Fruit fly (Drosophila melanogaster) whole organism, wandering third instar larva: ENCODE measurements around the gene CG2258.

Source experiments
- Abd-B ChIP-seq: fragments of >200 bp; optimal IDR thresholded peaks from 2 replicates; lab custom pipeline; 2017; ENCODE audit warnings: missing biosample characterization, missing genetic modification characterization
- CG32264 ChIP-seq: fragments of 200-800 bp; sonication (Bioruptor generic); optimal IDR thresholded peaks from 2 replicates; lab custom pipeline; 2016; ENCODE audit warnings: missing biosample characterization, missing genetic modification characterization
- CG9705 ChIP-seq: fragments of 200-800 bp; sonication (Bioruptor generic); optimal IDR thresholded peaks from 2 replicates; lab custom pipeline; 2018; ENCODE audit warnings: missing biosample characterization, mild to moderate bottlenecking, missing genetic modification characterization
- CrebA ChIP-seq: fragments of 200-800 bp; sonication (Bioruptor generic); optimal IDR thresholded peaks from 2 replicates; lab custom pipeline; 2016; ENCODE audit warnings: missing biosample characterization, mild to moderate bottlenecking, missing genetic modification characterization, borderline replicate concordance
- Dfd ChIP-seq: fragments of >200 bp; optimal IDR thresholded peaks from 2 replicates; lab custom pipeline; 2017; ENCODE audit warnings: missing biosample characterization, missing genetic modification characterization
- Dif ChIP-seq: fragments of 200-275, 200-300 bp; sonication (Bioruptor generic); optimal IDR thresholded peaks from 2 replicates; lab custom pipeline; 2018; ENCODE audit warnings: missing biosample characterization, missing genetic modification characterization; ENCODE audit not compliant: partially characterized antibody
- GATAd ChIP-seq: sonication (Bioruptor generic); optimal IDR thresholded peaks from 2 replicates; lab custom pipeline; 2016; ENCODE audit warnings: missing biosample characterization, missing genetic modification characterization
- HLH106 ChIP-seq: fragments of 200-800 bp; optimal IDR thresholded peaks from 3 replicates; lab custom pipeline; 2019; ENCODE audit warnings: missing biosample characterization, mild to moderate bottlenecking, missing genetic modification characterization, moderate library complexity
- Hnf4 ChIP-seq: fragments of 200-800 bp; sonication (Bioruptor generic); optimal IDR thresholded peaks from 2 replicates; lab custom pipeline; 2016; ENCODE audit warnings: missing biosample characterization, mild to moderate bottlenecking, missing genetic modification characterization
- Hr78 ChIP-seq: fragments of >200 bp; optimal IDR thresholded peaks from 2 replicates; lab custom pipeline; 2017; ENCODE audit warnings: missing biosample characterization, missing genetic modification characterization
- Hr83 ChIP-seq: fragments of 200-300 bp; sonication (Bioruptor generic); optimal IDR thresholded peaks from 2 replicates; lab custom pipeline; 2016; ENCODE audit warnings: missing biosample characterization, mild to moderate bottlenecking, missing genetic modification characterization, moderate library complexity; ENCODE audit not compliant: poor library complexity, severe bottlenecking
- Jra ChIP-seq: sonication (Bioruptor generic); optimal IDR thresholded peaks from 2 replicates; lab custom pipeline; 2016; ENCODE audit warnings: missing biosample characterization, missing genetic modification characterization
- Mio ChIP-seq: sonication (Bioruptor generic); optimal IDR thresholded peaks from 2 replicates; lab custom pipeline; 2016; ENCODE audit warnings: missing biosample characterization, missing genetic modification characterization
- Myc ChIP-seq: fragments of >200 bp; optimal IDR thresholded peaks from 2 replicates; lab custom pipeline; 2017
- N ChIP-seq: fragments of >200 bp; optimal IDR thresholded peaks from 2 replicates; lab custom pipeline; 2018; ENCODE audit warnings: missing biosample characterization, missing external identifiers, missing genetic modification characterization
- OdsH ChIP-seq: fragments of 200-800 bp; sonication (Bioruptor generic); optimal IDR thresholded peaks from 2 replicates; lab custom pipeline; 2016; ENCODE audit warnings: missing biosample characterization, mild to moderate bottlenecking, missing genetic modification characterization
- Rel ChIP-seq, 2 experiments: fragments of 200-800 bp; sonication (Bioruptor generic) in 1 of 2; optimal IDR thresholded peaks; 2 replicates in 1 of 2; 3 replicates in 1 of 2; lab custom pipeline; 2016 to 2019; ENCODE audit warnings: mild to moderate bottlenecking in 2 of 2, missing biosample characterization in 2 of 2, missing genetic modification characterization in 2 of 2, moderate library complexity in 1 of 2
- Sp1 ChIP-seq: fragments of 200-800 bp; sonication (Bioruptor generic); optimal IDR thresholded peaks from 3 replicates; lab custom pipeline; 2019; ENCODE audit warnings: missing biosample characterization, mild to moderate bottlenecking, missing genetic modification characterization, moderate library complexity
- Vsx2 ChIP-seq: fragments of 200-300, 225-300 bp; sonication (Bioruptor generic); optimal IDR thresholded peaks from 2 replicates; lab custom pipeline; 2018; ENCODE audit warnings: missing biosample characterization, missing genetic modification characterization; ENCODE audit not compliant: partially characterized antibody
- br ChIP-seq: fragments of 200-800 bp; sonication (Bioruptor generic); optimal IDR thresholded peaks from 2 replicates; lab custom pipeline; 2016; ENCODE audit warnings: missing biosample characterization, missing genetic modification characterization
- brk ChIP-seq: fragments of 200-800 bp; sonication (Bioruptor generic); optimal IDR thresholded peaks from 2 replicates; lab custom pipeline; 2016; ENCODE audit warnings: missing biosample characterization, mild to moderate bottlenecking, missing genetic modification characterization
- dl ChIP-seq, 2 experiments: fragments of 175-275, 200-275 bp in 1 of 2; fragments of 200-275 bp in 1 of 2; sonication (Bioruptor generic); optimal IDR thresholded peaks; lab custom pipeline; 2018; ENCODE audit warnings: mild to moderate bottlenecking in 2 of 2, missing biosample characterization in 2 of 2, missing genetic modification characterization in 2 of 2, moderate library complexity in 2 of 2; ENCODE audit not compliant: partially characterized antibody in 2 of 2, insufficient read depth in 1 of 2
- dmrt93B ChIP-seq: fragments of 200-800 bp; sonication (Bioruptor generic); optimal IDR thresholded peaks from 2 replicates; lab custom pipeline; 2018; ENCODE audit warnings: missing biosample characterization, mild to moderate bottlenecking, missing genetic modification characterization
- dsf ChIP-seq: sonication (Bioruptor generic); optimal IDR thresholded peaks from 2 replicates; lab custom pipeline; 2016; ENCODE audit warnings: missing biosample characterization, missing genetic modification characterization, borderline replicate concordance
- ey ChIP-seq: fragments of 200-800 bp; sonication (Bioruptor generic); optimal IDR thresholded peaks from 2 replicates; lab custom pipeline; 2016; ENCODE audit warnings: missing biosample characterization, missing genetic modification characterization
- foxo ChIP-seq, 2 experiments: fragments of 200-800 bp; sonication (Bioruptor generic); optimal IDR thresholded peaks; 2 replicates in 1 of 2; 3 replicates in 1 of 2; lab custom pipeline; 2016 to 2017; ENCODE audit warnings: missing biosample characterization in 2 of 2, missing genetic modification characterization in 2 of 2
- fru ChIP-seq: fragments of 200-800 bp; sonication (Bioruptor generic); optimal IDR thresholded peaks from 3 replicates; lab custom pipeline; 2016; ENCODE audit warnings: missing biosample characterization, mild to moderate bottlenecking, missing genetic modification characterization
- h ChIP-seq: fragments of 200-800 bp; sonication (Bioruptor generic); optimal IDR thresholded peaks from 3 replicates; lab custom pipeline; 2016; ENCODE audit warnings: missing biosample characterization, mild to moderate bottlenecking, missing genetic modification characterization
- jim ChIP-seq: fragments of 175-275, 200-325 bp; sonication (Bioruptor generic); optimal IDR thresholded peaks from 2 replicates; lab custom pipeline; 2016; ENCODE audit warnings: missing biosample characterization, mild to moderate bottlenecking, missing genetic modification characterization
- lola ChIP-seq: fragments of >200 bp; optimal IDR thresholded peaks from 2 replicates; lab custom pipeline; 2017; ENCODE audit warnings: missing biosample characterization, missing genetic modification characterization
- pan ChIP-seq: fragments of >200 bp; optimal IDR thresholded peaks from 2 replicates; lab custom pipeline; 2017
- psq ChIP-seq: fragments of 200-800 bp; sonication (Bioruptor generic); optimal IDR thresholded peaks from 3 replicates; lab custom pipeline; 2017; ENCODE audit warnings: missing biosample characterization, mild to moderate bottlenecking, missing genetic modification characterization, moderate library complexity
- rgr ChIP-seq: fragments of 200-800 bp; sonication (Bioruptor generic); optimal IDR thresholded peaks from 3 replicates; lab custom pipeline; 2016; ENCODE audit warnings: missing biosample characterization, mild to moderate bottlenecking, missing genetic modification characterization
- sage ChIP-seq: fragments of 200-800 bp; sonication (Bioruptor generic); optimal IDR thresholded peaks from 2 replicates; lab custom pipeline; 2016; ENCODE audit warnings: missing biosample characterization, mild to moderate bottlenecking, missing genetic modification characterization
- sv ChIP-seq: fragments of 200-800 bp; sonication (Bioruptor generic); optimal IDR thresholded peaks from 3 replicates; lab custom pipeline; 2016; ENCODE audit warnings: missing biosample characterization, missing genetic modification characterization
- tai ChIP-seq: sonication (Bioruptor generic); optimal IDR thresholded peaks from 2 replicates; lab custom pipeline; 2016; ENCODE audit warnings: missing biosample characterization, missing genetic modification characterization
- usp ChIP-seq: fragments of >200 bp; optimal IDR thresholded peaks from 2 replicates; lab custom pipeline; 2017; ENCODE audit warnings: missing biosample characterization, missing genetic modification characterization
- woc ChIP-seq: sonication (Bioruptor generic); optimal IDR thresholded peaks from 2 replicates; lab custom pipeline; 2016; ENCODE audit warnings: missing biosample characterization, mild to moderate bottlenecking, missing genetic modification characterization

CG2258 gene

DNA sequence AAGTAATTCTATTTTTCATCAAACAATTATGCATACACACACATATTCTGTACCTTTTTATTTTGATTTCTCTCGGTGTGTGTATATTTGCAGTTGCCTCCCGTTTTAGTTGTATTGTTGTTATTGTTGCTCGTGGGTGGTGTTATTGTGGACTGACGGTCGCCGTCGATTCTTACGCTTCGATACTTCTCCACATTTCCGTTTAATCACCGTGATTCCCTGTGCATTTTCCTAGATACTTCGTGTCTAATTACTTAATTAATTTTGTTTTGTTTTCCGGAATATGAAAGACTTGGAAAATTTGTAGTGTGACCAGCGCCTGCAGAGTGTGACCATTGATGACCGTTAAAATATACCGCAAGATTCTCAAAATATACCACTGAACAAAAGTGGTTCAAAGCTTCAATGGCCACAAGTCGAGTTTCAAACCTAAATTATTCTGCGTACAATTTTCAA is 8.1 kb downstream of the CG2258 start, which contains the start of gene UbcE2H:
TSS of gene UbcE2H (minus strand) at position 343 of the 456 bp plus-strand sequence.
- TF ChIP-seq fru (peak; percentile 16), Jra (no peak), HLH106 (tag; lab: Kevin White, UChicago) (no peak), psq (GFP tag; lab: Kevin White, UChicago) (no peak), tai (GFP tag; lab: Kevin White, UChicago) (no peak), Rel (GFP tag; optimal IDR thresholded peaks at IDR 0.05; lab: Kevin White, UChicago) (no peak), Rel (tag; optimal IDR thresholded peaks at IDR 0.05; lab: Kevin White, UChicago) (peak; percentile 3), br (GFP tag; lab: Kevin White, UChicago) (no peak), Abd-B (GFP tag; lab: Kevin White, UChicago) (no peak), Dif (GFP tag; lab: Kevin White, UChicago) (no peak), Hr78 (GFP tag; lab: Kevin White, UChicago) (no peak), woc (no peak), Vsx2 (no peak), CrebA (no peak), rgr (no peak), dmrt93B (GFP tag; lab: Kevin White, UChicago) (no peak), dsf (GFP tag; lab: Kevin White, UChicago) (no peak), Sp1 (no peak), Mio (no peak)

DNA sequence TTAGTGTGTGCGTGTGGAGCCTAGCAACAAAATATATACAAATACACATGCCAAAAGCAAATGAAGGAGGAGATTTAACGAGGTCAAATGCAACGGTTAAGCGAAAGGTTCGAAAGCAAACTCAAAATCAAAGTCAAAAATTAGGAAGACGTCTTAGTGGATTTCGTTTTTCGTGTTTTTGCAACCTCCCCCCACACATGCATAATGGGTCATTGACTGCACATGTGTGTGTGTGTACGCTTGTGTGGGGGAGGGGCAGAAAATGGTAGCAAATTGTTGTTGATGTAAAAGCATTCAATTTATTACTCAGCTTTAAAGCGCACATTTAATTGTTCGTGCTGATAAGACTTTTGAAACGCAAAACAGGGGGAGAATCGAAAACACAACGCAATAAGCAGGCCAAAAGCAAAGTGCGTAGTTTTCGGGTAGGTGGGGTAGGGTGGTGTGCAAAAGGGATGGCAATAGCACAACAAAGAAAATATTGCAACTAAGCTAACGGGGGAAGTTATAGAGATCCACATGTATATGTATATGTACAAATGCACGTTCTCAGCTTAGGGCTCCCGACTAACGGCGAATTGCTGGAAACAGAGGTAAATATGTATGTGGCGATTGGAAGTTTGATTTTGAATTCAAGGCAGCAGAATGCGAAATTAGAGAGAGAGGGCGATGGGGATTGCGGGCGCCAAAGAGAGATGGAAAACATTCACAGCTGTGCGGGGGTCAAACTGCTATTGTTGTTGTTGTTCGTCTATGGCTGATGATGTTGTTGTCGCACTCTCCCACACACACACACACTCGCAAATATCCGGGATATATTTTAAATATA is 8.8 kb downstream of the CG2258 start:
- TF ChIP-seq tai (GFP tag; lab: Kevin White, UChicago) (peak; percentile 20), Rel (GFP tag; optimal IDR thresholded peaks at IDR 0.05; lab: Kevin White, UChicago) (no peak), Rel (tag; optimal IDR thresholded peaks at IDR 0.05; lab: Kevin White, UChicago) (peak; percentile 89), rgr (no peak)

DNA sequence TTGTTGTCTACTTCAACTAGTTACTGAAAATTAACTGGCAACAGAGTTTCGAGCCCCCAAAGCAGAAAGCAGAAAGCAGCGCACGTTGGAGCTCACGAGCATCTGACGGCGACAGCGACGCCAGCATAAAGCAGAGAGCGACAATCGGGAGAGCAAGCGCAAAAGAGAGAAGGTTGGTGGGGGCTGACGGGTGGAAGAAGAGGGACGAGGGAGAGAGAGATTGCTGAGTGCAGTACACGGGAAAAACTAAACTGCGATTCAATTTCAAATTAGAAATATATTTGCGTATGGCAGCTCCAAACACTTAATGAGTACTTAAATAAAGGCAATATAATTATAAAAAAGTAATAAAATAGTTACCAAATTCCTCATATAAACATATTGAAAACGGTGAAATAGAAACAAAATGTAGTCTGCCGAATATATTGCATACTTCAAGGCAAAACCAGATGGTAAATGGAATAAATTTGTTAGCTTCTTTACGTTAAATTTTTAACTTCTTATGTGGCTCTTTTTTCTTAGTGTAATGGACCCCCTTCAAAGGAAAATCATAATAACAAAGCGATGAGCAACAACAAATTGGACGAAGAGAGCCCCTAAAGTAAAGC is 9.7 kb downstream of the CG2258 start:
- TF ChIP-seq dl (GFP tag; optimal IDR thresholded peaks at IDR 0.05; lab: Kevin White, UChicago; ENCODE audit: insufficient read depth in 1 of 2, partially characterized antibody in 2 of 2), result peak; percentile 68 to 81
- TF ChIP-seq Vsx2, result no peak
- TF ChIP-seq fru, result peak; percentile 89
- TF ChIP-seq woc, result peak; percentile 86
- TF ChIP-seq br (GFP tag; lab: Kevin White, UChicago), result peak; percentile 89
- TF ChIP-seq Jra, result peak; percentile 36
- peak; percentile 86 for TF ChIP-seq sv
- peak; percentile 97 for TF ChIP-seq Sp1
- peak; percentile 93 for TF ChIP-seq h
- no peak for TF ChIP-seq Rel (GFP tag; optimal IDR thresholded peaks at IDR 0.05; lab: Kevin White, UChicago)
- peak; percentile 80 for TF ChIP-seq Rel (tag; optimal IDR thresholded peaks at IDR 0.05; lab: Kevin White, UChicago)
- peak; percentile 92 for TF ChIP-seq psq (GFP tag; lab: Kevin White, UChicago)
- TF ChIP-seq CrebA, result no peak
- TF ChIP-seq sage (GFP tag; lab: Kevin White, UChicago), result peak; percentile 89
- peak; percentile 80 for TF ChIP-seq tai (GFP tag; lab: Kevin White, UChicago)
- TF ChIP-seq Abd-B (GFP tag; lab: Kevin White, UChicago), result no peak
- peak; percentile 76 for TF ChIP-seq Dfd (GFP tag; lab: Kevin White, UChicago)
- peak; percentile 91 for TF ChIP-seq rgr
- TF ChIP-seq dsf (GFP tag; lab: Kevin White, UChicago), result peak; percentile 29
- TF ChIP-seq Myc, result no peak
- peak; percentile 86 for TF ChIP-seq ey
- no peak for TF ChIP-seq usp (GFP tag; lab: Kevin White, UChicago)
- no peak for TF ChIP-seq pan (lab: Kevin White, UChicago)
- no peak for TF ChIP-seq Hr78 (GFP tag; lab: Kevin White, UChicago)
- TF ChIP-seq OdsH (GFP tag; lab: Kevin White, UChicago), result peak; percentile 92
- peak; percentile 9 for TF ChIP-seq GATAd (GFP tag; lab: Kevin White, UChicago)
- TF ChIP-seq dmrt93B (GFP tag; lab: Kevin White, UChicago), result peak; percentile 95
- no peak for TF ChIP-seq lola
- TF ChIP-seq foxo (GFP tag; optimal IDR thresholded peaks at IDR 0.05; lab: Kevin White, UChicago), result peak in 1 of 2 experiments; percentile 94
- peak; percentile 81 for TF ChIP-seq brk (GFP tag; lab: Kevin White, UChicago)
- no peak for TF ChIP-seq Hr83 (GFP tag; lab: Kevin White, UChicago)
- peak; percentile 97 for TF ChIP-seq HLH106 (tag; lab: Kevin White, UChicago)
- peak; percentile 90 for TF ChIP-seq Dif (GFP tag; lab: Kevin White, UChicago)
- TF ChIP-seq N (GFP tag; lab: Kevin White, UChicago), result no peak
- peak; percentile 95 for TF ChIP-seq CG9705 (GFP tag; lab: Kevin White, UChicago)
- TF ChIP-seq CG32264, result peak; percentile 53
- TF ChIP-seq Hnf4 (GFP tag; lab: Kevin White, UChicago), result peak; percentile 80
- TF ChIP-seq jim (GFP tag; lab: Kevin White, UChicago), result no peak
- TF ChIP-seq Mio, result no peak
